Worm (Caenorhabditis elegans): ENCODE measurements around the gene C23H4.6.
A peak's percentile ranks its signal among the peaks of the same experiment; 100 is the strongest.

C23H4.6 gene

ce11 chrX:12225970-12226369 is 9.4 kb upstream of the C23H4.6 start, which contains the start of gene cest-9.1:
cest-9.1 (plus strand) TSS chrX:12226182.
- TF ChIP-seq elt-2 (tag; optimal IDR thresholded peaks at IDR 0.05) (peak; percentile 23), ztf-11 (tag; optimal IDR thresholded peaks at IDR 0.05) (no peak), efl-1 (optimal IDR thresholded peaks at IDR 0.05) (no peak), efl-1 (GFP tag; optimal IDR thresholded peaks at IDR 0.05 in 1 of 2) (peak in 1 of 2 experiments; percentile 32)

- TF ChIP-seq alr-1 (tag; optimal IDR thresholded peaks at IDR 0.05; ENCODE audit: borderline replicate concordance) (no peak), unc-30 (tag; optimal IDR thresholded peaks at IDR 0.05) (no peak), unc-62 (GFP tag; optimal IDR thresholded peaks at IDR 0.05) (no peak), mep-1 (tag; optimal IDR thresholded peaks at IDR 0.05) (no peak), aly-2 (tag; optimal IDR thresholded peaks at IDR 0.05) (no peak), egl-27 (tag; optimal IDR thresholded peaks at IDR 0.05) (no peak)
Observed at ce11 chrX:12227130-12227529, 8.3 kb upstream of the C23H4.6 start.

- no peak for TF ChIP-seq nhr-90 (tag; optimal IDR thresholded peaks at IDR 0.05; ENCODE audit: poor library complexity)
- TF ChIP-seq lin-15B (tag; optimal IDR thresholded peaks at IDR 0.05), result no peak
- TF ChIP-seq lsy-2 (tag; optimal IDR thresholded peaks at IDR 0.05), result no peak
- TF ChIP-seq ceh-90 (tag; optimal IDR thresholded peaks at IDR 0.05), result no peak
- TF ChIP-seq alr-1 (tag; optimal IDR thresholded peaks at IDR 0.05; ENCODE audit: borderline replicate concordance), result no peak
- no peak for TF ChIP-seq unc-30 (tag; optimal IDR thresholded peaks at IDR 0.05)
- TF ChIP-seq nhr-76 (tag; optimal IDR thresholded peaks at IDR 0.05), result no peak
- TF ChIP-seq pqm-1 (tag; optimal IDR thresholded peaks at IDR 0.05), result no peak
- no peak for TF ChIP-seq mab-9 (GFP tag; IDR thresholded peaks at IDR 0.05)
- no peak for TF ChIP-seq fkh-10 (GFP tag; optimal IDR thresholded peaks at IDR 0.05)
- no peak for TF ChIP-seq xbp-1 (tag; optimal IDR thresholded peaks at IDR 0.05)
- TF ChIP-seq nhr-11 (tag; optimal IDR thresholded peaks at IDR 0.05), result no peak
- no peak for TF ChIP-seq efl-1 (optimal IDR thresholded peaks at IDR 0.05)
- no peak for TF ChIP-seq efl-1 (GFP tag; optimal IDR thresholded peaks at IDR 0.05 in 1 of 2)
- no peak for TF ChIP-seq snu-23 (GFP tag; optimal IDR thresholded peaks at IDR 0.05)
- no peak for TF ChIP-seq lin-35 (GFP tag; optimal IDR thresholded peaks at IDR 0.05)
- no peak for TF ChIP-seq sox-4 (tag; optimal IDR thresholded peaks at IDR 0.05)
- TF ChIP-seq tlp-1 (tag; optimal IDR thresholded peaks at IDR 0.05), result no peak
- no peak for TF ChIP-seq sptf-1 (tag; optimal IDR thresholded peaks at IDR 0.05)
- no peak for TF ChIP-seq lin-13 (GFP tag; optimal IDR thresholded peaks at IDR 0.05)
- no peak for TF ChIP-seq ceh-8 (GFP tag; optimal IDR thresholded peaks at IDR 0.05)
Observed at ce11 chrX:12229651-12230050, 5.8 kb upstream of the C23H4.6 start, which contains the start of gene cest-7. cest-7 (plus strand) TSS chrX:12229951.

ce11 chrX:12230357-12230756 is 5.0 kb upstream of the C23H4.6 start:
- TF ChIP-seq elt-2 (tag; optimal IDR thresholded peaks at IDR 0.05) (peak; percentile 15), unc-86 (tag; optimal IDR thresholded peaks at IDR 0.05) (no peak)

ce11 chrX:12234424-12234823 is 982 bp upstream of the C23H4.6 start:
- TF ChIP-seq efl-1 (optimal IDR thresholded peaks at IDR 0.05) (no peak), efl-1 (GFP tag; optimal IDR thresholded peaks at IDR 0.05 in 1 of 2) (peak in 1 of 2 experiments; percentile 20), C34B4.2 (tag; optimal IDR thresholded peaks at IDR 0.05) (no peak)

- TF ChIP-seq C16A3.4 (tag; optimal IDR thresholded peaks at IDR 0.05) (no peak), elt-2 (tag; optimal IDR thresholded peaks at IDR 0.05) (peak; percentile 19)
Observed at ce11 chrX:12241457-12241856, 6.1 kb downstream of the C23H4.6 start, which contains the start of gene cest-3. cest-3 (plus strand) TSS chrX:12241646.

ce11 chrX:12242902-12243301 is 7.5 kb downstream of the C23H4.6 start:
- TF ChIP-seq nhr-77 (tag; optimal IDR thresholded peaks at IDR 0.05) (no peak), lir-3 (tag; optimal IDR thresholded peaks at IDR 0.05; ENCODE audit: poor library complexity) (no peak), nhr-237 (tag; optimal IDR thresholded peaks at IDR 0.05) (no peak), unc-30 (tag; optimal IDR thresholded peaks at IDR 0.05) (no peak), tbx-2 (tag; optimal IDR thresholded peaks at IDR 0.05) (no peak), blmp-1 (tag; optimal IDR thresholded peaks at IDR 0.05) (no peak)

Data from whole organism, L1 larva.